Fruit fly (Drosophila melanogaster): Measurements from ENCODE around the gene CG34174.

CG34174 gene

dm6 chr2L:2166958-2167707 lies 46.9 kb upstream of the CG34174 start:
- TF ChIP-seq CG2199 (GFP tag; IDR thresholded peaks at IDR 0.05) (peak; percentile 72; the same call in 1 of the 3 replicates), CG2712 (tag; optimal IDR thresholded peaks at IDR 0.05) (peak; percentile 13), Rfx (GFP tag; IDR thresholded peaks at IDR 0.05) (peak; percentile 5; the same call in 1 of the 2 replicates), CG17802 (tag; optimal IDR thresholded peaks at IDR 0.05) (no peak), Awh (GFP tag; IDR thresholded peaks at IDR 0.05) (0 out of 2 replicates have a peak, but pooled peaks have one; percentile 41), Med (GFP tag) (peak; percentile 51), Kr (GFP tag; optimal IDR thresholded peaks at IDR 0.05) (peak; percentile 39), Vsx1 (GFP tag; optimal IDR thresholded peaks at IDR 0.05) (no peak), bsh (GFP tag; optimal IDR thresholded peaks at IDR 0.05) (peak in 1 of 2 experiments; percentile 14), Blimp-1 (GFP tag; optimal IDR thresholded peaks at IDR 0.05) (peak; percentile 16), phol (tag; optimal IDR thresholded peaks at IDR 0.05) (peak; percentile 6), sd (tag; optimal IDR thresholded peaks at IDR 0.05) (peak; percentile 44), CG2678 (tag; optimal IDR thresholded peaks at IDR 0.05) (peak; percentile 14), Ets97D (GFP tag; optimal IDR thresholded peaks at IDR 0.05) (no peak), CG11695 (GFP tag; IDR thresholded peaks at IDR 0.05) (no peak), CG31224 (GFP tag; IDR thresholded peaks at IDR 0.05) (no peak), eve (GFP tag; optimal IDR thresholded peaks at IDR 0.05) (peak in 1 of 2 experiments; percentile 33), CG1603 (tag; optimal IDR thresholded peaks at IDR 0.05) (peak; percentile 43), CG3281 (GFP tag; optimal IDR thresholded peaks at IDR 0.05) (no peak), gsb (GFP tag; IDR thresholded peaks at IDR 0.05) (0 out of 2 replicates have a peak, but pooled peaks have one; percentile 13), pros (GFP tag; optimal IDR thresholded peaks at IDR 0.05) (peak; percentile 6), CG8944 (GFP tag; optimal IDR thresholded peaks at IDR 0.05) (no peak), abd-A (tag; optimal IDR thresholded peaks at IDR 0.05) (peak; percentile 82), vvl (GFP tag; IDR thresholded peaks at IDR 0.05) (peak; percentile 53; the same call in 1 of the 2 replicates), Xrp1 (GFP tag; IDR thresholded peaks at IDR 0.05) (peak; percentile 14; the same call in 1 of the 2 replicates), Usf (GFP tag; optimal IDR thresholded peaks at IDR 0.05) (no peak), CG13894 (tag; optimal IDR thresholded peaks at IDR 0.05) (peak; percentile 68), CG17385 (GFP tag; optimal IDR thresholded peaks at IDR 0.05) (no peak), CG12769 (tag; optimal IDR thresholded peaks at IDR 0.05) (peak; percentile 66), salm (tag; optimal IDR thresholded peaks at IDR 0.05) (no peak), ranshi (GFP tag; IDR thresholded peaks at IDR 0.05) (0 out of 2 replicates have a peak, but pooled peaks have one; percentile 5), CG17361 (GFP tag; IDR thresholded peaks at IDR 0.05) (0 out of 3 replicates have a peak, but pooled peaks have one; percentile 17), CG8089 (GFP tag; optimal IDR thresholded peaks at IDR 0.05) (no peak), zf30C (GFP tag; optimal IDR thresholded peaks at IDR 0.05) (peak; percentile 84), chinmo (GFP tag; IDR thresholded peaks at IDR 0.05; ENCODE audit: partially characterized antibody) (peak; percentile 82; the same call in 2 of the 4 replicates), gem (tag; optimal IDR thresholded peaks at IDR 0.05) (peak; percentile 2), CG6175 (GFP tag; IDR thresholded peaks at IDR 0.05) (no peak), grn (GFP tag; optimal IDR thresholded peaks at IDR 0.05) (peak; percentile 97), unpg (GFP tag; optimal IDR thresholded peaks at IDR 0.05) (peak; percentile 27), CG4404 (GFP tag; IDR thresholded peaks at IDR 0.05) (no peak), D19A (tag; optimal IDR thresholded peaks at IDR 0.05) (peak; percentile 12), Dad (GFP tag; optimal IDR thresholded peaks at IDR 0.05) (no peak), CG9876 (GFP tag; optimal IDR thresholded peaks at IDR 0.05) (no peak), dmrt11E (tag; optimal IDR thresholded peaks at IDR 0.05) (peak; percentile 17), CG4820 (GFP tag; optimal IDR thresholded peaks at IDR 0.05) (no peak), chn (GFP tag; optimal IDR thresholded peaks at IDR 0.05) (peak; percentile 13), Drgx (GFP tag; IDR thresholded peaks at IDR 0.05) (0 out of 2 replicates have a peak, but pooled peaks have one; percentile 47), crc (GFP tag; optimal IDR thresholded peaks at IDR 0.05) (no peak)

All from whole organism, embryonic.